Worm (Caenorhabditis elegans): Measurements from ENCODE around the gene dbt-1.
A peak's percentile ranks its signal among the peaks of the same experiment; 100 is the strongest.

The dbt-1 gene

DNA sequence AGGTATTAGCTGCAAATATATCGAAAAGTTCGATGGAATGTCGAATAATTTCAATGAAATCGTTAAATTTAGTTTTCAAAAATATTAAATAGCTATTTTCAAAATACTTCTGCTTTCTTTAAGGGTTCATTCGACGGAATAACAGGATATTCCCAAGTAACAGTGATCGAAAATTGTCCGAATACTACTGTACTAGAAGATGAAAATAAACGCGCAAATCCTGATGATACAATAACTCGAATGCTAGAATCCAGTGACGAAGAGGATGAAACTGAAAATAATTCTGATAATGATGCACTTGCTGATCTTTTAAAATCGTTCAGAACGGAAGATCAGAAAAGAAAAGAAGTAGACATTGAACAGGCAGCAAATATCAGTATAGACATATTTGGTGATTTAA lies 44.2 kb downstream of the dbt-1 start:
- TF ChIP-seq skn-1 (tag; optimal IDR thresholded peaks at IDR 0.05) (no peak), aha-1 (tag) (peak; percentile 92)

ce11 chrII:7900190-7900672 lies 44.8 kb downstream of the dbt-1 start, which contains the start of gene rev-1:
Gene rev-1 (plus strand): TSS chrII:7900622.
- no peak for TF ChIP-seq ztf-7 (tag; optimal IDR thresholded peaks at IDR 0.05)
- no peak for TF ChIP-seq F10B5.3 (tag; optimal IDR thresholded peaks at IDR 0.05)
- no peak for TF ChIP-seq Y75B8A.6 (GFP tag; IDR thresholded peaks at IDR 0.05)
- TF ChIP-seq ceh-28 (tag; optimal IDR thresholded peaks at IDR 0.05), result no peak
- TF ChIP-seq ama-1 (optimal IDR thresholded peaks at IDR 0.05), result peak; percentile 8
- no peak for TF ChIP-seq ZK337.2 (GFP tag; IDR thresholded peaks at IDR 0.05)
- 0 out of 2 replicates have a peak, but pooled peaks have one; percentile 45 for TF ChIP-seq arid-1 (GFP tag; conservative IDR thresholded peaks at IDR 0.05)
- TF ChIP-seq unc-62 (GFP tag; optimal IDR thresholded peaks at IDR 0.05 in 1 of 2), result peak in 1 of 2 experiments; percentile 61
- no peak for TF ChIP-seq unc-62 (tag; optimal IDR thresholded peaks at IDR 0.05)
- TF ChIP-seq lin-39 (tag; optimal IDR thresholded peaks at IDR 0.05), result no peak
- TF ChIP-seq ceh-62 (tag; optimal IDR thresholded peaks at IDR 0.05), result no peak
- TF ChIP-seq lin-38 (GFP tag; IDR thresholded peaks at IDR 0.05), result 0 out of 2 replicates have a peak, but pooled peaks have one; percentile 32
- no peak for TF ChIP-seq daf-16 (GFP tag; optimal IDR thresholded peaks at IDR 0.05)
- TF ChIP-seq daf-16 (tag; optimal IDR thresholded peaks at IDR 0.05), result no peak

- TF ChIP-seq unc-62 (GFP tag; optimal IDR thresholded peaks at IDR 0.05 in 1 of 2) (peak in 1 of 2 experiments; percentile 98), unc-62 (tag; optimal IDR thresholded peaks at IDR 0.05) (no peak), lsy-2 (tag; optimal IDR thresholded peaks at IDR 0.05) (peak in 1 of 2 experiments; percentile 0), hlh-30 (tag; optimal IDR thresholded peaks at IDR 0.05; ENCODE audit: insufficient read depth) (peak; percentile 19), nhr-28 (tag; optimal IDR thresholded peaks at IDR 0.05) (no peak), madf-9 (GFP tag; conservative IDR thresholded peaks at IDR 0.05) (0 out of 2 replicates have a peak, but pooled peaks have one; percentile 36), T20F7.1 (GFP tag; optimal IDR thresholded peaks at IDR 0.05) (peak; percentile 1), mdl-1 (tag; optimal IDR thresholded peaks at IDR 0.05) (no peak)
These were observed 49.8 kb downstream of the dbt-1 start for ce11 chrII:7895190-7895589.

DNA sequence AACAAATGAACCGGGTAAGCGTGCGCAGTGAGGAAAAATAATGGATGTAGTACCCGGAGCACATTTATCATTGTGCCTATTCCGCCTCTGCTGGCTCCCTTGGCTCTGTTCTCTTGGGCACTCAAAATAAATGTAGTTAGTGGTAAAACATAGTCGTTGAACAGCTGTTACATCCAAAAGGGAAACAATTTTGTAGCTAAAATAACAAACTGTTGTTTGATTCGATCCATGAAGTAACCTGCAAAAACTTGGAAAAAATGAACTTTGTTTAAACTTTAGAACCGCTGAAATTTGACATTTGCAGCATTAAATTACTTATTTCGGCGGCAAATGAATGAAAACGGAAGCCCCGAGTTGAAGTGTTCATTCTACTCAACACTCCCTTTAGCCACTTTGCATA lies 51.4 kb downstream of the dbt-1 start:
- TF ChIP-seq ZK337.2 (GFP tag; IDR thresholded peaks at IDR 0.05), result no peak
- TF ChIP-seq nhr-6 (tag; optimal IDR thresholded peaks at IDR 0.05), result no peak
- TF ChIP-seq lin-1 (GFP tag; IDR thresholded peaks at IDR 0.05), result no peak
- no peak for TF ChIP-seq F10B5.3 (tag; optimal IDR thresholded peaks at IDR 0.05)
- peak in 1 of 2 experiments; percentile 68 for TF ChIP-seq unc-62 (GFP tag; optimal IDR thresholded peaks at IDR 0.05 in 1 of 2)
- TF ChIP-seq unc-62 (tag; optimal IDR thresholded peaks at IDR 0.05), result no peak
- no peak for TF ChIP-seq lin-13 (GFP tag; optimal IDR thresholded peaks at IDR 0.05)
- TF ChIP-seq aly-2 (tag; optimal IDR thresholded peaks at IDR 0.05), result no peak
- TF ChIP-seq F26F4.8 (GFP tag; conservative IDR thresholded peaks at IDR 0.05), result no peak
- TF ChIP-seq aha-1 (tag), result peak; percentile 78
- TF ChIP-seq D1046.2 (GFP tag; IDR thresholded peaks at IDR 0.05), result no peak

- TF ChIP-seq ceh-20 (GFP tag; IDR thresholded peaks at IDR 0.05) (no peak), unc-130 (GFP tag; optimal IDR thresholded peaks at IDR 0.05) (peak; percentile 25)
These were observed 52.2 kb downstream of the dbt-1 start, which contains the start of gene ptc-1 for ce11 chrII:7892761-7893272. Gene ptc-1 (plus strand): TSS chrII:7893222.
